Fruit fly (Drosophila melanogaster) whole organism, embryonic: ENCODE measurements around the gene Gale.

Experiments used
- CG12155 ChIP-seq: fragments of 200-800 bp; sonication (Bioruptor generic); optimal IDR thresholded peaks from 3 replicates; lab custom pipeline; 2016; ENCODE audit warnings: missing biosample characterization, missing genetic modification characterization
- CG12219 ChIP-seq: fragments of 200-800 bp; sonication (Bioruptor generic); optimal IDR thresholded peaks from 3 replicates; lab custom pipeline; 2018; ENCODE audit warnings: missing biosample characterization, mild to moderate bottlenecking, missing genetic modification characterization
- CG12769 ChIP-seq: fragments of 200-800 bp; sonication (Bioruptor generic); optimal IDR thresholded peaks from 2 replicates; lab custom pipeline; 2019; ENCODE audit warnings: missing biosample characterization, mild to moderate bottlenecking, missing genetic modification characterization, moderate library complexity
- CG13287 ChIP-seq: fragments of 200-800 bp; sonication (Bioruptor generic); IDR thresholded peaks from 2 replicates; pipeline ENCODE4 v1.3.6; 2022; ENCODE audit warnings: missing biosample characterization, missing genetic modification characterization; ENCODE audit not compliant: partially characterized antibody
- CG13624 ChIP-seq: fragments of 200-800 bp; sonication (Bioruptor generic); optimal IDR thresholded peaks from 2 replicates; lab custom pipeline; 2016; ENCODE audit warnings: missing biosample characterization, missing genetic modification characterization
- CG14667 ChIP-seq: fragments of 200-800 bp; sonication (Bioruptor generic); IDR thresholded peaks from 2 replicates; pipeline ENCODE4 v1.3.6; 2022; ENCODE audit warnings: missing biosample characterization, missing genetic modification characterization
- CG15696 ChIP-seq: fragments of 200-800 bp; sonication (Bioruptor generic); optimal IDR thresholded peaks from 2 replicates; lab custom pipeline; 2019; ENCODE audit warnings: missing biosample characterization, mild to moderate bottlenecking, missing genetic modification characterization, moderate library complexity
- CG1603 ChIP-seq: fragments of 200-800 bp; sonication (Bioruptor generic); optimal IDR thresholded peaks from 2 replicates; lab custom pipeline; 2019; ENCODE audit warnings: missing biosample characterization, mild to moderate bottlenecking, missing genetic modification characterization, moderate library complexity
- CG1792 ChIP-seq: fragments of 200-800 bp; sonication (Bioruptor generic); optimal IDR thresholded peaks from 2 replicates; lab custom pipeline; 2016; ENCODE audit warnings: missing biosample characterization, missing genetic modification characterization
- CG18476 ChIP-seq: fragments of 200-800 bp; sonication (Bioruptor generic); optimal IDR thresholded peaks from 2 replicates; lab custom pipeline; 2016; ENCODE audit warnings: missing biosample characterization, mild to moderate bottlenecking, missing genetic modification characterization
- CG32532 ChIP-seq: fragments of 200-800 bp; sonication (Bioruptor generic); IDR thresholded peaks from 2 replicates; pipeline ENCODE4 v1.3.6; 2022; ENCODE audit warnings: missing biosample characterization, missing genetic modification characterization
- CG3995 ChIP-seq: fragments of 200-800 bp; sonication (Bioruptor generic); optimal IDR thresholded peaks from 3 replicates; lab custom pipeline; 2016; ENCODE audit warnings: missing biosample characterization, missing genetic modification characterization
- CG43689 ChIP-seq: fragments of 200-800 bp; sonication (Bioruptor generic); IDR thresholded peaks from 2 replicates; pipeline ENCODE4 v1.3.6; 2022; ENCODE audit warnings: missing biosample characterization, missing genetic modification characterization
- CG4617 ChIP-seq: fragments of 200-800 bp; sonication (Bioruptor generic); optimal IDR thresholded peaks from 3 replicates; lab custom pipeline; 2016; ENCODE audit warnings: missing biosample characterization, missing genetic modification characterization, borderline replicate concordance
- CG6175 ChIP-seq: fragments of 200-800 bp; sonication (Bioruptor generic); IDR thresholded peaks from 3 replicates; pipeline ENCODE4 v1.3.6; 2022; ENCODE audit warnings: missing biosample characterization, missing genetic modification characterization
- CG6654 ChIP-seq: fragments of 200-800 bp; sonication (Bioruptor generic); optimal IDR thresholded peaks from 2 replicates; lab custom pipeline; 2017; ENCODE audit warnings: missing biosample characterization, mild to moderate bottlenecking, missing genetic modification characterization
- CG7745 ChIP-seq: fragments of 200-800 bp; sonication (Bioruptor generic); optimal IDR thresholded peaks from 2 replicates; lab custom pipeline; 2018; ENCODE audit warnings: missing biosample characterization, mild to moderate bottlenecking, missing genetic modification characterization, moderate library complexity
- CG8281 ChIP-seq: fragments of 200-800 bp; sonication (Bioruptor generic); optimal IDR thresholded peaks from 2 replicates; lab custom pipeline; 2018; ENCODE audit warnings: missing biosample characterization, mild to moderate bottlenecking, missing genetic modification characterization, moderate library complexity
- CG8478 ChIP-seq: fragments of >200 bp; optimal IDR thresholded peaks from 2 replicates; lab custom pipeline; 2018
- Camta ChIP-seq: fragments of 200-800 bp; sonication (Bioruptor generic); optimal IDR thresholded peaks from 2 replicates; lab custom pipeline; 2016; ENCODE audit warnings: missing biosample characterization, missing genetic modification characterization
- D ChIP-seq, 2 experiments: fragments of 200-800 bp in 1 of 2; fragments of >200 bp in 1 of 2; sonication (Bioruptor generic) in 1 of 2; optimal IDR thresholded peaks; 2 replicates in 1 of 2; 3 replicates in 1 of 2; lab custom pipeline; 2017; ENCODE audit warnings: mild to moderate bottlenecking in 1 of 2, missing biosample characterization in 1 of 2, missing genetic modification characterization in 1 of 2, missing genetic modification reagents in 1 of 2
- Dbx ChIP-seq: fragments of 200-800 bp; sonication (Bioruptor generic); IDR thresholded peaks from 3 replicates; pipeline ENCODE4 v1.3.6; 2022; ENCODE audit warnings: missing biosample characterization, missing genetic modification characterization
- Drgx ChIP-seq: fragments of 200-800 bp; sonication (Bioruptor generic); IDR thresholded peaks from 2 replicates; pipeline ENCODE4 v1.3.6; 2022; ENCODE audit warnings: missing biosample characterization, missing genetic modification characterization
- Elba2 ChIP-seq: fragments of 200-800 bp; sonication (Bioruptor generic); optimal IDR thresholded peaks from 3 replicates; lab custom pipeline; 2016; ENCODE audit warnings: missing biosample characterization, missing genetic modification characterization
- HLH3B ChIP-seq: fragments of 200-800 bp; sonication (Bioruptor generic); IDR thresholded peaks from 2 replicates; pipeline ENCODE4 v1.3.6; 2022; ENCODE audit warnings: missing biosample characterization, missing genetic modification characterization
- Hr3 ChIP-seq: fragments of 200-800 bp; sonication (Bioruptor generic); optimal IDR thresholded peaks from 3 replicates; lab custom pipeline; 2016; ENCODE audit warnings: missing biosample characterization, missing genetic modification characterization
- Lpt ChIP-seq: fragments of >200 bp; optimal IDR thresholded peaks from 2 replicates; lab custom pipeline; 2018; ENCODE audit warnings: missing biosample characterization, missing genetic modification characterization
- MESR4 ChIP-seq: fragments of 200-800 bp; sonication (Bioruptor generic); optimal IDR thresholded peaks from 2 replicates; lab custom pipeline; 2018; ENCODE audit warnings: missing biosample characterization, mild to moderate bottlenecking, missing genetic modification characterization, moderate library complexity
- Mes4 ChIP-seq: fragments of 200-800 bp; sonication (Bioruptor generic); optimal IDR thresholded peaks from 2 replicates; lab custom pipeline; 2016; ENCODE audit warnings: missing biosample characterization, missing genetic modification characterization
- Mrtf ChIP-seq: fragments of 200-800 bp; sonication (Bioruptor generic); IDR thresholded peaks from 3 replicates; pipeline ENCODE4 v1.3.6; 2022; ENCODE audit warnings: missing biosample characterization, missing genetic modification characterization
- Neu2 ChIP-seq: fragments of 200-800 bp; sonication (Bioruptor generic); optimal IDR thresholded peaks from 3 replicates; lab custom pipeline; 2016; ENCODE audit warnings: missing biosample characterization, missing genetic modification characterization, borderline replicate concordance
- Xrp1 ChIP-seq: fragments of 200-800 bp; sonication (Bioruptor generic); IDR thresholded peaks from 2 replicates; pipeline ENCODE4 v1.3.6; 2022; ENCODE audit warnings: missing biosample characterization, missing genetic modification characterization
- al ChIP-seq: fragments of 200-800 bp; sonication (Bioruptor generic); IDR thresholded peaks from 2 replicates; pipeline ENCODE4 v1.3.6; 2022; ENCODE audit warnings: missing biosample characterization, missing genetic modification characterization
- ara ChIP-seq: fragments of 200-800 bp; sonication (Bioruptor generic); IDR thresholded peaks from 2 replicates; pipeline ENCODE4 v1.3.6; 2022; ENCODE audit warnings: missing biosample characterization, missing genetic modification characterization
- btn ChIP-seq: fragments of 200-800 bp; sonication (Bioruptor generic); optimal IDR thresholded peaks from 2 replicates; lab custom pipeline; 2016; ENCODE audit warnings: missing biosample characterization, missing genetic modification characterization
- corto ChIP-seq: fragments of 200-800 bp; sonication (Bioruptor generic); optimal IDR thresholded peaks from 2 replicates; lab custom pipeline; 2016; ENCODE audit warnings: missing biosample characterization, mild to moderate bottlenecking, missing genetic modification characterization, moderate library complexity
- danr ChIP-seq: fragments of 200-800 bp; sonication (Bioruptor generic); IDR thresholded peaks from 2 replicates; pipeline ENCODE4 v1.3.6; 2022; ENCODE audit warnings: missing biosample characterization, missing genetic modification characterization
- exex ChIP-seq: fragments of 200-800 bp; sonication (Bioruptor generic); optimal IDR thresholded peaks from 4 replicates; lab custom pipeline; 2018; ENCODE audit warnings: missing biosample characterization, mild to moderate bottlenecking, missing genetic modification characterization, moderate library complexity
- gem ChIP-seq: fragments of 200-800 bp; sonication (Bioruptor generic); optimal IDR thresholded peaks from 2 replicates; lab custom pipeline; 2019; ENCODE audit warnings: missing biosample characterization, mild to moderate bottlenecking, missing genetic modification characterization, moderate library complexity
- hbn ChIP-seq: fragments of 200-800 bp; sonication (Bioruptor generic); IDR thresholded peaks from 2 replicates; pipeline ENCODE4 v1.3.6; 2022; ENCODE audit warnings: missing biosample characterization, missing genetic modification characterization; ENCODE audit not compliant: partially characterized antibody
- inv ChIP-seq: fragments of 200-800 bp; sonication (Bioruptor generic); IDR thresholded peaks from 2 replicates; pipeline ENCODE4 v1.3.6; 2022; ENCODE audit warnings: missing biosample characterization, missing genetic modification characterization; ENCODE audit not compliant: partially characterized antibody
- jumu ChIP-seq: fragments of 200-800 bp; sonication (Bioruptor generic); optimal IDR thresholded peaks from 3 replicates; lab custom pipeline; 2016; ENCODE audit warnings: missing biosample characterization, missing genetic modification characterization
- mirr ChIP-seq: fragments of 200-800 bp; sonication (Bioruptor generic); optimal IDR thresholded peaks from 3 replicates; lab custom pipeline; 2018; ENCODE audit warnings: missing biosample characterization, mild to moderate bottlenecking, missing genetic modification characterization
- pzg ChIP-seq: fragments of 200-800 bp; sonication (Bioruptor generic); optimal IDR thresholded peaks from 3 replicates; lab custom pipeline; 2018; ENCODE audit warnings: missing biosample characterization, mild to moderate bottlenecking, missing genetic modification characterization, moderate library complexity
- sqz ChIP-seq: fragments of 200-800 bp; sonication (Bioruptor generic); optimal IDR thresholded peaks from 3 replicates; lab custom pipeline; 2018; ENCODE audit warnings: missing biosample characterization, mild to moderate bottlenecking, missing genetic modification characterization
- sr ChIP-seq: fragments of 200-800 bp; sonication (Bioruptor generic); IDR thresholded peaks from 3 replicates; pipeline ENCODE4 v1.3.6; 2022; ENCODE audit warnings: missing biosample characterization, missing genetic modification characterization
- ssp ChIP-seq: fragments of 200-800 bp; sonication (Bioruptor generic); IDR thresholded peaks from 2 replicates; pipeline ENCODE4 v1.3.6; 2022; ENCODE audit warnings: missing biosample characterization, missing genetic modification characterization
- vnd ChIP-seq: fragments of 200-800 bp; sonication (Bioruptor generic); IDR thresholded peaks from 3 replicates; pipeline ENCODE4 v1.3.6; 2022; ENCODE audit warnings: missing biosample characterization, missing genetic modification characterization; ENCODE audit not compliant: partially characterized antibody
- wek ChIP-seq: fragments of 200-800 bp; sonication (Bioruptor generic); optimal IDR thresholded peaks from 3 replicates; lab custom pipeline; 2018; ENCODE audit warnings: missing biosample characterization, mild to moderate bottlenecking, missing genetic modification characterization, moderate library complexity

The Gale gene

DNA sequence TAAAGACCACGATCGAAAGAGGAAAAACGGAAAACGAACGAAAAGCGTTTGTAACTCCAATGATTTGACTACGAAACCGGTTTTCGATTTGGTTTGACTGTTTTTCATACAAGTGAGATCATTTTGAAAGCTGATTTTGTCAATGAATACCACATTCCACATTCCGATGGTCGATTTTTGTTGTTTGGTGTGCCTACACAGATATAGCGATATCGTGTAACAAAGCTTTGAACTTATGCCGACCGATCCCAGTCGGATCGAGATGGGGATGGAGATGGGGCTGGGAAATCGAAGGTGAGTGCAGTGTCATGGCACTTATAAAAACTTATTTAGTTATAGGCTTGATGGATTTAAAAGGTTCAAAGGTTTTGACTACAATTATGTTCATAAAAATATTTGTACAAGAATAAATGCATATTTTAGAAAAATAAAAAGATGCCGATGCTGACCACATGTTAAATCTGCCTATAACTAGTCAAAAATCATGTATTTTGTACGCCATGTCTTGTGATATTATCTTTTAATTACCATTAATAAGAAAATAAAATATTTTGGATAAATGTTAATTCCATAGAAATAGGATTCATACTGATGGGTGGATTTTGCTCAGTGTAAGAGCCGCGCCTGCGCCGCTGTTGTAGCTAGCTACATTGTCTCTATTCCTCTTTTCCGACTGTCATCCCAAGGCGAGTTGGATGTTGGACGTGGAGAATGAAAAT is 6.0 kb upstream of the Gale start (continued):
- peak; percentile 30 for TF ChIP-seq CG18476 (GFP tag; lab: Kevin White, UChicago)
- TF ChIP-seq CG1603 (tag; lab: Kevin White, UChicago), result no peak
- TF ChIP-seq Elba2 (GFP tag; lab: Kevin White, UChicago), result no peak
- TF ChIP-seq Neu2 (GFP tag; lab: Kevin White, UChicago), result no peak
- peak; percentile 85 for TF ChIP-seq gem (tag; lab: Kevin White, UChicago)
- no peak for TF ChIP-seq CG1792
- TF ChIP-seq D (optimal IDR thresholded peaks at IDR 0.05; lab: Kevin White, UChicago), result no peak
- peak; percentile 54 for TF ChIP-seq D (GFP tag; optimal IDR thresholded peaks at IDR 0.05; lab: Kevin White, UChicago)
- TF ChIP-seq MESR4 (GFP tag; lab: Kevin White, UChicago), result no peak
- peak; percentile 5; the same call in 1 of the 2 replicates for TF ChIP-seq HLH3B (GFP tag; lab: Robert Waterston, UW)
- TF ChIP-seq CG15696 (tag; lab: Kevin White, UChicago), result peak; percentile 43
- no peak for TF ChIP-seq CG13624
- TF ChIP-seq Lpt (GFP tag; lab: Kevin White, UChicago), result no peak
- peak; percentile 30; the same call in 1 of the 2 replicates for TF ChIP-seq CG43689 (GFP tag; lab: Robert Waterston, UW)
- no peak for TF ChIP-seq CG8478 (lab: Kevin White, UChicago)
- no peak for TF ChIP-seq CG7745 (tag; lab: Kevin White, UChicago)
- TF ChIP-seq danr (GFP tag; lab: Robert Waterston, UW), result no peak
- TF ChIP-seq ssp (GFP tag; lab: Robert Waterston, UW), result 0 out of 2 replicates have a peak, but pooled peaks have one; percentile 22
- peak; percentile 2 for TF ChIP-seq CG8281 (tag; lab: Kevin White, UChicago)
- TF ChIP-seq CG12155 (GFP tag; lab: Kevin White, UChicago), result peak; percentile 29
- peak; percentile 27 for TF ChIP-seq CG6654
- no peak for TF ChIP-seq corto
- peak; percentile 61 for TF ChIP-seq Hr3 (GFP tag; lab: Kevin White, UChicago)
- TF ChIP-seq CG12769 (tag; lab: Kevin White, UChicago), result peak; percentile 77
- TF ChIP-seq hbn, result no peak
- TF ChIP-seq sqz (GFP tag; lab: Kevin White, UChicago), result no peak
- TF ChIP-seq wek (GFP tag; lab: Kevin White, UChicago), result no peak
- no peak for TF ChIP-seq CG4617 (GFP tag; lab: Kevin White, UChicago)
- TF ChIP-seq Dbx (GFP tag; lab: Robert Waterston, UW), result no peak
- no peak for TF ChIP-seq CG12219 (GFP tag; lab: Kevin White, UChicago)
- peak; percentile 48 for TF ChIP-seq ara (GFP tag; lab: Robert Waterston, UW)
- TF ChIP-seq CG14667 (GFP tag; lab: Robert Waterston, UW), result no peak
- peak; percentile 63 for TF ChIP-seq CG32532 (GFP tag; lab: Robert Waterston, UW)
- TF ChIP-seq Drgx (GFP tag; lab: Robert Waterston, UW), result no peak
- no peak for TF ChIP-seq inv (GFP tag; lab: Robert Waterston, UW)
- TF ChIP-seq vnd (GFP tag; lab: Robert Waterston, UW), result no peak
- TF ChIP-seq CG6175 (GFP tag; lab: Robert Waterston, UW), result no peak
- no peak for TF ChIP-seq jumu (GFP tag; lab: Kevin White, UChicago)
- TF ChIP-seq CG13287 (GFP tag; lab: Robert Waterston, UW), result no peak
- peak; percentile 30 for TF ChIP-seq mirr
- 0 out of 3 replicates have a peak, but pooled peaks have one; percentile 31 for TF ChIP-seq Mrtf (GFP tag; lab: Robert Waterston, UW)
- TF ChIP-seq sr, result no peak
- no peak for TF ChIP-seq exex (tag; lab: Kevin White, UChicago)
- no peak for TF ChIP-seq Mes4 (GFP tag; lab: Kevin White, UChicago)
- no peak for TF ChIP-seq btn
- TF ChIP-seq Camta (GFP tag; lab: Kevin White, UChicago), result no peak
- no peak for TF ChIP-seq pzg
- peak; percentile 11; the same call in 1 of the 2 replicates for TF ChIP-seq al (GFP tag; lab: Robert Waterston, UW)
- TF ChIP-seq CG3995 (GFP tag; lab: Kevin White, UChicago), result no peak
- peak; percentile 63 for TF ChIP-seq Xrp1 (GFP tag; lab: Robert Waterston, UW)
